Fruit fly (Drosophila melanogaster): ENCODE data around the gene ppk28.

The ppk28 gene

DNA sequence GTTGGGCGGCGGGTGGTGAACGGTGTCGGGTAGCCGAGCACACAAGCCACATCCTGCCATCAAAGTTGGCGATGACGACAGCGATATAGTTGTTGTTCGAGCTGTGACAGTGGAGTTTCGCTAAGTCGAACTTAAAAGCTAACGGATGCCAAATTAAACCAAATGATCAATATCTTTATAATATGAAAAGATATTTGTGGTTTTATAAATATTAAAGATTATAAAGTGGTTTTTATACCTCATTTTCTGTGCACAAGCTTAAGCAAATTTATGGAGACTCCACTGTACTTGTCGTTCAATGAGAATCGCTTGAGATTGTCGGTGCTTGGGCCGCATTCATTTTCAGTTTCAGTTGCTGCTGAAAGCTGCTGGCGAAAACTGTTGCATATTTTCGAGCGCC is 16.2 kb downstream of the ppk28 start (continued):
- TF ChIP-seq CG12659 (GFP tag; optimal IDR thresholded peaks at IDR 0.05), result peak; percentile 31
- no peak for TF ChIP-seq jigr1 (GFP tag; IDR thresholded peaks at IDR 0.05)
- peak; percentile 52 for TF ChIP-seq Aef1 (GFP tag; IDR thresholded peaks at IDR 0.05)
- peak; percentile 70 for TF ChIP-seq dysf (GFP tag; IDR thresholded peaks at IDR 0.05)
- TF ChIP-seq CG2129 (GFP tag; IDR thresholded peaks at IDR 0.05; ENCODE audit: partially characterized antibody), result no peak
- no peak for TF ChIP-seq slp2 (GFP tag; optimal IDR thresholded peaks at IDR 0.05)
- TF ChIP-seq CG15479 (GFP tag; optimal IDR thresholded peaks at IDR 0.05), result no peak
- no peak for TF ChIP-seq MESR4 (GFP tag; optimal IDR thresholded peaks at IDR 0.05)
- TF ChIP-seq CG31441 (GFP tag; IDR thresholded peaks at IDR 0.05), result peak; percentile 56
- no peak for TF ChIP-seq CG1529 (GFP tag; optimal IDR thresholded peaks at IDR 0.05)
- TF ChIP-seq B-H1 (GFP tag; IDR thresholded peaks at IDR 0.05), result peak; percentile 21; the same call in 1 of the 3 replicates
- TF ChIP-seq otp (GFP tag; IDR thresholded peaks at IDR 0.05), result 0 out of 3 replicates have a peak, but pooled peaks have one; percentile 41
- TF ChIP-seq pum (GFP tag; optimal IDR thresholded peaks at IDR 0.05), result no peak
- TF ChIP-seq Oaz (GFP tag; IDR thresholded peaks at IDR 0.05), result no peak
- TF ChIP-seq CG2116 (GFP tag; optimal IDR thresholded peaks at IDR 0.05), result peak; percentile 13
- TF ChIP-seq CG30403 (GFP tag; optimal IDR thresholded peaks at IDR 0.05), result peak; percentile 46
- no peak for TF ChIP-seq BtbVII (GFP tag; optimal IDR thresholded peaks at IDR 0.05)
- TF ChIP-seq ken (GFP tag; IDR thresholded peaks at IDR 0.05), result peak; percentile 50; the same call in 1 of the 3 replicates
- TF ChIP-seq nom (GFP tag; optimal IDR thresholded peaks at IDR 0.05), result peak; percentile 34
- TF ChIP-seq CG11247 (GFP tag; IDR thresholded peaks at IDR 0.05), result no peak
- TF ChIP-seq HLHmδ (GFP tag; optimal IDR thresholded peaks at IDR 0.05), result no peak
- TF ChIP-seq CG6254 (GFP tag; optimal IDR thresholded peaks at IDR 0.05), result peak; percentile 25
- TF ChIP-seq gem (tag; optimal IDR thresholded peaks at IDR 0.05), result peak; percentile 74
- no peak for TF ChIP-seq pan (optimal IDR thresholded peaks at IDR 0.05)
- peak in 1 of 2 experiments; percentile 70 for TF ChIP-seq pan (GFP tag; optimal IDR thresholded peaks at IDR 0.05 in 1 of 2, IDR thresholded peaks at IDR 0.05 in 1 of 2)
- peak; percentile 77 for TF ChIP-seq Xrp1 (GFP tag; IDR thresholded peaks at IDR 0.05)
- TF ChIP-seq D19A (tag; optimal IDR thresholded peaks at IDR 0.05), result peak; percentile 37
- no peak for TF ChIP-seq tll (GFP tag; optimal IDR thresholded peaks at IDR 0.05)
- TF ChIP-seq BEAF-32 (GFP tag; optimal IDR thresholded peaks at IDR 0.05), result no peak
- no peak for TF ChIP-seq Opbp (GFP tag; IDR thresholded peaks at IDR 0.05; ENCODE audit: partially characterized antibody)
- TF ChIP-seq CkIIα-i1 (GFP tag; IDR thresholded peaks at IDR 0.05), result 0 out of 2 replicates have a peak, but pooled peaks have one; percentile 1
- TF ChIP-seq scrt (GFP tag; optimal IDR thresholded peaks at IDR 0.05), result peak; percentile 1
- TF ChIP-seq CG10431 (GFP tag; optimal IDR thresholded peaks at IDR 0.05), result no peak
- TF ChIP-seq esg (GFP tag; conservative IDR thresholded peaks at IDR 0.05), result peak; percentile 49
- TF ChIP-seq Bgb (GFP tag; IDR thresholded peaks at IDR 0.05; ENCODE audit: partially characterized antibody), result no peak
- peak; percentile 29 for TF ChIP-seq CG10147 (GFP tag; optimal IDR thresholded peaks at IDR 0.05)
- TF ChIP-seq CG4328 (GFP tag; optimal IDR thresholded peaks at IDR 0.05), result no peak
- no peak for TF ChIP-seq vfl (GFP tag; optimal IDR thresholded peaks at IDR 0.05)
- TF ChIP-seq CG16813 (GFP tag; IDR thresholded peaks at IDR 0.05; ENCODE audit: partially characterized antibody), result no peak
- TF ChIP-seq Atf6 (GFP tag; IDR thresholded peaks at IDR 0.05), result peak; percentile 47; the same call in 1 of the 2 replicates
- TF ChIP-seq Hand (GFP tag; optimal IDR thresholded peaks at IDR 0.05), result no peak
- TF ChIP-seq CG32532 (GFP tag; IDR thresholded peaks at IDR 0.05), result peak; percentile 44; the same call in 1 of the 2 replicates
- no peak for TF ChIP-seq CG3065 (GFP tag; optimal IDR thresholded peaks at IDR 0.05)
- TF ChIP-seq Spps (tag; optimal IDR thresholded peaks at IDR 0.05), result no peak
- TF ChIP-seq nerfin-2 (GFP tag; IDR thresholded peaks at IDR 0.05; ENCODE audit: partially characterized antibody), result no peak
- TF ChIP-seq Jarid2 (GFP tag; optimal IDR thresholded peaks at IDR 0.05), result no peak
- 0 out of 3 replicates have a peak, but pooled peaks have one; percentile 28 for TF ChIP-seq so (GFP tag; IDR thresholded peaks at IDR 0.05)
- TF ChIP-seq CG31388 (GFP tag; optimal IDR thresholded peaks at IDR 0.05), result no peak
- TF ChIP-seq CG12769 (tag; optimal IDR thresholded peaks at IDR 0.05), result peak; percentile 19
- peak; percentile 70 for TF ChIP-seq lab (GFP tag; optimal IDR thresholded peaks at IDR 0.05)

Data from whole organism, embryonic.